Worm (Caenorhabditis elegans) whole organism, L4 larva: ENCODE data around the gene tag-234.
A peak's percentile ranks its signal among the peaks of the same experiment; 100 is the strongest.

Experiments
- D1046.2 ChIP-seq: fragments of 200-800 bp; sonication (Bioruptor generic); IDR thresholded peaks from 2 replicates; pipeline ENCODE4 v1.3.6; 2022; ENCODE audit warnings: missing genetic modification characterization, missing compliant biosample characterization
- F37D6.2 ChIP-seq: sonication (generic microtip); optimal IDR thresholded peaks from 2 replicates; lab custom pipeline; 2016; ENCODE audit warnings: mild to moderate bottlenecking, missing genetic modification characterization, missing compliant biosample characterization
- T26A8.4 ChIP-seq: fragments of 200-800 bp; sonication (Bioruptor generic); IDR thresholded peaks from 2 replicates; pipeline ENCODE4 v1.3.6; 2022; ENCODE audit warnings: missing genetic modification characterization, missing compliant biosample characterization
- ZK337.2 ChIP-seq: fragments of 200-800 bp; sonication (Bioruptor generic); IDR thresholded peaks from 2 replicates; pipeline ENCODE4 v1.3.6; 2022; ENCODE audit warnings: missing genetic modification reagents, missing genetic modification characterization, missing compliant biosample characterization
- ZK546.5 ChIP-seq, 2 experiments: sonication (generic microtip); optimal IDR thresholded peaks; 2 replicates each; lab custom pipeline; 2017; ENCODE audit warnings: missing biosample characterization in 2 of 2, missing genetic modification characterization in 2 of 2
- aha-1 ChIP-seq: fragments of 150-350 bp; peaks from one replicate; lab custom pipeline; 2014; ENCODE audit warnings: missing biosample characterization, missing genetic modification characterization
- arid-1 ChIP-seq: fragments of 200-800 bp; sonication (Bioruptor generic); conservative IDR thresholded peaks from 2 replicates; pipeline ENCODE4 v1.3.6; 2022; ENCODE audit warnings: missing genetic modification reagents, missing genetic modification characterization, missing compliant biosample characterization
- ceh-20 ChIP-seq: fragments of 200-800 bp; sonication (Bioruptor generic); IDR thresholded peaks from 2 replicates; pipeline ENCODE4 v1.3.6; 2022; ENCODE audit warnings: missing genetic modification reagents, missing genetic modification characterization, missing compliant biosample characterization
- ceh-44 ChIP-seq: fragments of 200-800 bp; sonication (Bioruptor generic); IDR thresholded peaks from 2 replicates; pipeline ENCODE4 v1.3.6; 2022; ENCODE audit warnings: missing genetic modification reagents, missing genetic modification characterization, missing compliant biosample characterization
- cey-2 ChIP-seq: sonication (generic microtip); optimal IDR thresholded peaks from 3 replicates; lab custom pipeline; 2017; ENCODE audit warnings: missing genetic modification characterization, mild to moderate bottlenecking, missing compliant biosample characterization, antibody characterized with exemption, borderline replicate concordance; ENCODE audit not compliant: insufficient read depth
- ctbp-1 ChIP-seq: fragments of 200-800 bp; sonication (Bioruptor generic); IDR thresholded peaks from 2 replicates; pipeline ENCODE4 v1.3.6; 2022; ENCODE audit warnings: missing genetic modification reagents, missing genetic modification characterization, missing compliant biosample characterization
- daf-16 ChIP-seq, 3 experiments: sonication (generic microtip); optimal IDR thresholded peaks; 2 replicates each; lab custom pipeline; 2016 to 2017; ENCODE audit warnings: missing genetic modification characterization in 3 of 3, missing genetic modification reagents in 3 of 3, mild to moderate bottlenecking in 2 of 3, missing compliant biosample characterization in 2 of 3, missing biosample characterization in 1 of 3, moderate library complexity in 1 of 3
- dve-1 ChIP-seq: sonication (generic microtip); optimal IDR thresholded peaks from 2 replicates; lab custom pipeline; 2017; ENCODE audit warnings: antibody characterized with exemption, mild to moderate bottlenecking, missing genetic modification characterization, missing compliant biosample characterization; ENCODE audit not compliant: insufficient read depth
- gei-8 ChIP-seq: fragments of 200-800 bp; sonication (Bioruptor generic); optimal IDR thresholded peaks from 2 replicates; lab custom pipeline; 2018; ENCODE audit warnings: mild to moderate bottlenecking, missing genetic modification characterization, missing compliant biosample characterization
- hif-1 ChIP-seq, 2 experiments: sonication (generic microtip); optimal IDR thresholded peaks; 2 replicates each; lab custom pipeline; 2016 to 2017; ENCODE audit warnings: missing compliant biosample characterization in 2 of 2, missing genetic modification characterization in 2 of 2, missing genetic modification reagents in 2 of 2, missing genotype in 2 of 2, mild to moderate bottlenecking in 1 of 2
- hlh-11 ChIP-seq: fragments of 200-800 bp; sonication (Bioruptor generic); optimal IDR thresholded peaks from 2 replicates; lab custom pipeline; 2018; ENCODE audit warnings: mild to moderate bottlenecking, missing genetic modification characterization, missing compliant biosample characterization
- hlh-30 ChIP-seq: sonication (generic microtip); optimal IDR thresholded peaks from 2 replicates; lab custom pipeline; 2017; ENCODE audit warnings: antibody characterized with exemption, mild to moderate bottlenecking, missing genetic modification characterization, missing compliant biosample characterization; ENCODE audit not compliant: insufficient read depth
- hmg-1.1 ChIP-seq: fragments of 200-800 bp; sonication (Bioruptor generic); IDR thresholded peaks from 2 replicates; pipeline ENCODE4 v1.3.6; 2022; ENCODE audit warnings: missing genetic modification reagents, missing genetic modification characterization, missing compliant biosample characterization
- jun-1 ChIP-seq: fragments of 150-350 bp; optimal IDR thresholded peaks from 2 replicates; lab custom pipeline; 2014; ENCODE audit warnings: missing biosample characterization, missing genetic modification reagents, missing genetic modification characterization
- lin-1 ChIP-seq: fragments of 200-800 bp; sonication (Bioruptor generic); IDR thresholded peaks from 2 replicates; pipeline ENCODE4 v1.3.6; 2022; ENCODE audit warnings: missing genetic modification reagents, missing genetic modification characterization, missing compliant biosample characterization
- lin-38 ChIP-seq: fragments of 200-800 bp; sonication (Bioruptor generic); IDR thresholded peaks from 2 replicates; pipeline ENCODE4 v1.3.6; 2022; ENCODE audit warnings: missing genetic modification reagents, missing genetic modification characterization, missing compliant biosample characterization
- lsy-2 ChIP-seq, 2 experiments: fragments of 150-350 bp in 1 of 2; sonication (generic microtip) in 1 of 2; optimal IDR thresholded peaks; 2 replicates each; lab custom pipeline; 2014 to 2017; ENCODE audit warnings: missing biosample characterization in 2 of 2, missing genetic modification characterization in 2 of 2
- mep-1 ChIP-seq: fragments of 150-350 bp; sonication (generic microtip); optimal IDR thresholded peaks from 3 replicates; lab custom pipeline; 2014; ENCODE audit warnings: missing biosample characterization, missing genetic modification characterization
- mxl-3 ChIP-seq: fragments of 200-800 bp; sonication (Bioruptor generic); optimal IDR thresholded peaks from 2 replicates; lab custom pipeline; 2018; ENCODE audit warnings: mild to moderate bottlenecking, missing genetic modification characterization, missing compliant biosample characterization
- nhr-102 ChIP-seq: sonication (generic microtip); optimal IDR thresholded peaks from 2 replicates; lab custom pipeline; 2016; ENCODE audit warnings: mild to moderate bottlenecking, missing genetic modification characterization, moderate library complexity, missing compliant biosample characterization
- nhr-11 ChIP-seq: fragments of 150-350 bp; optimal IDR thresholded peaks from 2 replicates; lab custom pipeline; 2014; ENCODE audit warnings: missing biosample characterization, missing genetic modification characterization
- nhr-111 ChIP-seq: fragments of 200-800 bp; sonication (Bioruptor generic); optimal IDR thresholded peaks from 2 replicates; lab custom pipeline; 2018; ENCODE audit warnings: mild to moderate bottlenecking, missing genetic modification characterization, missing compliant biosample characterization
- nhr-28 ChIP-seq: fragments of 150-350 bp; optimal IDR thresholded peaks from 2 replicates; lab custom pipeline; 2014; ENCODE audit warnings: missing biosample characterization, missing genetic modification characterization
- nhr-42 ChIP-seq: fragments of 200-800 bp; sonication (Bioruptor generic); IDR thresholded peaks from 2 replicates; pipeline ENCODE4 v1.3.6; 2022; ENCODE audit warnings: missing genetic modification characterization, missing compliant biosample characterization
- nhr-6 ChIP-seq: fragments of 150-350 bp; optimal IDR thresholded peaks from 2 replicates; lab custom pipeline; 2014; ENCODE audit warnings: missing biosample characterization, missing genetic modification characterization
- pha-4 ChIP-seq, 2 experiments: fragments of 150-350 bp in 1 of 2; fragments of 200-800 bp in 1 of 2; sonication (Bioruptor generic) in 1 of 2; IDR thresholded peaks in 1 of 2; optimal IDR thresholded peaks in 1 of 2; 2 replicates each; pipeline versions ENCODE4 v1.3.6 to Lab custom; 2014 to 2022; ENCODE audit warnings: missing genetic modification characterization in 2 of 2, missing genetic modification reagents in 2 of 2, missing biosample characterization in 1 of 2, missing compliant biosample characterization in 1 of 2
- pqm-1 ChIP-seq: sonication (generic microtip); optimal IDR thresholded peaks from 2 replicates; lab custom pipeline; 2017; ENCODE audit warnings: missing biosample characterization, missing genetic modification characterization
- set-16 ChIP-seq: fragments of 200-800 bp; sonication (Bioruptor generic); IDR thresholded peaks from 2 replicates; pipeline ENCODE4 v1.3.6; 2022; ENCODE audit warnings: missing genetic modification reagents, missing genetic modification characterization, missing compliant biosample characterization
- spr-1 ChIP-seq: sonication (generic microtip); optimal IDR thresholded peaks from 2 replicates; lab custom pipeline; 2016; ENCODE audit warnings: mild to moderate bottlenecking, missing genetic modification characterization, missing compliant biosample characterization
- tra-1 ChIP-seq: fragments of 200-800 bp; sonication (Bioruptor generic); IDR thresholded peaks from 2 replicates; pipeline ENCODE4 v1.3.6; 2022; ENCODE audit warnings: missing genetic modification reagents, missing genetic modification characterization, missing compliant biosample characterization
- unc-39 ChIP-seq: sonication (generic microtip); optimal IDR thresholded peaks from 2 replicates; lab custom pipeline; 2017; ENCODE audit warnings: missing biosample characterization, missing genetic modification characterization
- unc-62 ChIP-seq, 3 experiments: fragments of 150-350 bp in 1 of 3; sonication (generic microtip); optimal IDR thresholded peaks in 2 of 3; peaks in 1 of 3; 1 replicate in 1 of 3; 2 replicates in 2 of 3; lab custom pipeline; 2014 to 2017; ENCODE audit warnings: missing biosample characterization in 3 of 3, missing genetic modification characterization in 3 of 3, missing genetic modification reagents in 3 of 3, missing genotype in 1 of 3
- zfp-3 ChIP-seq: fragments of 200-800 bp; sonication (Bioruptor generic); conservative IDR thresholded peaks from 2 replicates; pipeline ENCODE4 v1.3.6; 2022; ENCODE audit warnings: missing genetic modification reagents, missing genetic modification characterization, missing compliant biosample characterization
- ztf-7 ChIP-seq: fragments of 150-350 bp; optimal IDR thresholded peaks from 2 replicates; lab custom pipeline; 2014; ENCODE audit warnings: missing biosample characterization, missing genetic modification characterization

The tag-234 gene

ce11 chrII:5896512-5896911 is 32.5 kb downstream of the tag-234 start:
- TF ChIP-seq nhr-11 (tag; lab: Kevin White, UChicago) (peak; percentile 66), hmg-1.1 (GFP tag; lab: Robert Waterston, UW) (no peak), aha-1 (tag; lab: Kevin White, UChicago) (peak; percentile 74)

DNA sequence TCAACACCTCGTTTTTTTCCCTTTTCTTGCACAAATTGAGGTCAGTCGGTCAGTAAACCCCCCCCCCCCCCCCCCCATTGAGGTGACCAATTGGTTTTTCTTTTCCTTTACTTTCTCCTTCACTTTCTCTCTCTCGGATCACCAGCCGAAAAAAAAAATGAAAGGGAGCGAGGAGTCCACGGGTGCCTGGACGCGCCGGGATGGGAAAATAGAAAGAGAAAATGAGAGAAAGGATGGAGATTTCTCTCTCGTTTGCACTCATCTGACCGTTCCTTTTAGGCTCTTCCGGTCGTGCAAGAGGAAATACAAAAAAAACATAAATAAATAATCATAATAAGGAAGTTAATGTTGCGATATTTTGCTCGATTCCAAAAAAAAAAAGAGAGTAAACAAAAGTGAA is 35.1 kb downstream of the tag-234 start:
- TF ChIP-seq hlh-11 (tag; lab: Kevin White, UChicago) (peak; percentile 67), dve-1 (tag; lab: Kevin White, UChicago) (peak; percentile 15), ZK337.2 (GFP tag; lab: Robert Waterston, UW) (no peak), hlh-30 (tag; lab: Kevin White, UChicago) (peak; percentile 3), unc-62 (GFP tag; optimal IDR thresholded peaks at IDR 0.05 in 1 of 2; lab: Kevin White, UChicago) (peak in 1 of 2 experiments; percentile 3), unc-62 (tag; optimal IDR thresholded peaks at IDR 0.05; lab: Kevin White, UChicago) (no peak), pha-4 (GFP tag; IDR thresholded peaks at IDR 0.05; lab: Robert Waterston, UW) (no peak), pha-4 (tag; optimal IDR thresholded peaks at IDR 0.05; lab: Kevin White, UChicago) (peak; percentile 32), nhr-28 (tag; lab: Kevin White, UChicago) (peak; percentile 28), mep-1 (no peak), ztf-7 (tag; lab: Kevin White, UChicago) (no peak), set-16 (peak; percentile 37; the same call in 1 of the 2 replicates), aha-1 (tag; lab: Kevin White, UChicago) (peak; percentile 64)
- TF ChIP-seq, all 104 proteins: peak for 8

ce11 chrII:5899865-5900486 is 36.0 kb downstream of the tag-234 start:
- TF ChIP-seq nhr-42 (GFP tag; lab: Robert Waterston, UW) (no peak), T26A8.4 (no peak), zfp-3 (GFP tag; lab: Robert Waterston, UW) (no peak), hlh-11 (tag; lab: Kevin White, UChicago) (peak; percentile 25), tra-1 (GFP tag; lab: Robert Waterston, UW) (no peak), pqm-1 (tag; lab: Kevin White, UChicago) (peak; percentile 30), nhr-28 (tag; lab: Kevin White, UChicago) (peak; percentile 67), cey-2 (tag; lab: Kevin White, UChicago) (no peak), daf-16 (GFP tag; optimal IDR thresholded peaks at IDR 0.05; lab: Kevin White, UChicago) (no peak), daf-16 (tag; optimal IDR thresholded peaks at IDR 0.05; lab: Kevin White, UChicago) (peak; percentile 29), aha-1 (tag; lab: Kevin White, UChicago) (peak; percentile 97), ceh-44 (GFP tag; lab: Robert Waterston, UW) (no peak)

DNA sequence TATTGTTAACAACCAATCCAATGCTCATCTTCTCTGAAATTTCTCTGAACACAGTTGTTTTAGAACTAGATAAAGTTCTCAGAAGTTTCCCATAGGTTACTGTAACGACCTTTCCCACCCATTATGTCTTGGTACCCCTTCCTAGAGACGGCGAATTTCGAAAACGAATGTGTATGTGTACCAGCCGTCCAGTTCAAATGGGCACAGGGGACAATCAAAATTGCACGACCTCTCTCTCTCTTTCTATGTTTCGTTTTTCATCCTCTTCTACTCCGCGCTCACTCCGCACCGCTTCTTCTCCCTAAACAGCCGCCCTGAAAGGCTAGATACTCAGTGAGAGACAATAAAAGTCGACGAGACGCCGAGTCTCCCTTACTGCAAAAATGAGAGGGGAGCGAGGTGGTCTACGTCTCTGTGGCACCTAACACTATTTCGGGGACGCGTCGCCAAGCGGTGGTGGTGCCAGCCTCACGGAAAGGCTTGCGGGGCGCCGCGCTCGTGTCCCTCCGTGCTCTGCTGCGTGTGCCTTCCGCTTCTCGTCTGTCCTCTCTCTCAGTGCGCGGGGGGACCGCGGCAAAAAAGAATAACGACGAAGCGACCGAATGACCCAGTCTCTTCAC is 37.5 kb downstream of the tag-234 start:
- TF ChIP-seq nhr-6 (tag; lab: Kevin White, UChicago) (no peak), pqm-1 (tag; lab: Kevin White, UChicago) (no peak), F37D6.2 (tag; lab: Kevin White, UChicago) (peak; percentile 71), spr-1 (tag; lab: Kevin White, UChicago) (peak; percentile 58), lin-1 (GFP tag; lab: Robert Waterston, UW) (peak; percentile 68; the same call in 1 of the 2 replicates), D1046.2 (GFP tag; lab: Robert Waterston, UW) (0 out of 2 replicates have a peak, but pooled peaks have one; percentile 46), nhr-111 (GFP tag; lab: Kevin White, UChicago) (peak; percentile 45), gei-8 (GFP tag; lab: Kevin White, UChicago) (no peak), arid-1 (GFP tag; lab: Robert Waterston, UW) (0 out of 2 replicates have a peak, but pooled peaks have one; percentile 43), ceh-20 (GFP tag; lab: Robert Waterston, UW) (no peak; the same call in 1 of the 2 replicates), unc-39 (tag; lab: Kevin White, UChicago) (no peak), ctbp-1 (peak; percentile 81), mxl-3 (GFP tag; lab: Kevin White, UChicago) (peak; percentile 47), lsy-2 (tag; optimal IDR thresholded peaks at IDR 0.05; lab: Kevin White, UChicago) (peak in 1 of 2 experiments; percentile 15), hmg-1.1 (GFP tag; lab: Robert Waterston, UW) (peak; percentile 83), jun-1 (tag; lab: Kevin White, UChicago) (peak; percentile 4), lin-38 (peak; percentile 32), mep-1 (peak; percentile 65), hif-1 (tag; optimal IDR thresholded peaks at IDR 0.05; lab: Kevin White, UChicago) (peak in 1 of 2 experiments; percentile 65), nhr-102 (tag; lab: Kevin White, UChicago) (peak; percentile 43), unc-62 (GFP tag; optimal IDR thresholded peaks at IDR 0.05 in 1 of 2; lab: Kevin White, UChicago) (peak in 1 of 2 experiments; percentile 93), unc-62 (tag; optimal IDR thresholded peaks at IDR 0.05; lab: Kevin White, UChicago) (no peak), pha-4 (GFP tag; IDR thresholded peaks at IDR 0.05; lab: Robert Waterston, UW) (peak; percentile 61), pha-4 (tag; optimal IDR thresholded peaks at IDR 0.05; lab: Kevin White, UChicago) (no peak), ZK546.5 (tag; optimal IDR thresholded peaks at IDR 0.05; lab: Kevin White, UChicago) (no peak)
